Fruit fly (Drosophila melanogaster) whole organism, embryonic: ENCODE results near the gene ssp3.

Experiments used
- Adf1 ChIP-seq: fragments of 200-800 bp; sonication (Bioruptor generic); IDR thresholded peaks from 2 replicates; pipeline ENCODE4 v1.3.6; 2022; ENCODE audit warnings: missing biosample characterization, missing genetic modification characterization
- Aef1 ChIP-seq: fragments of 200-800 bp; sonication (Bioruptor generic); IDR thresholded peaks from 3 replicates; pipeline ENCODE4 v1.3.6; 2022; ENCODE audit warnings: missing biosample characterization, missing genetic modification characterization
- Asciz ChIP-seq: fragments of 200-800 bp; sonication (Bioruptor generic); optimal IDR thresholded peaks from 2 replicates; lab custom pipeline; 2017; ENCODE audit warnings: missing biosample characterization, mild to moderate bottlenecking, missing genetic modification characterization, missing genetic modification reagents
- Atf3 ChIP-seq: fragments of 200-800 bp; sonication (Bioruptor generic); optimal IDR thresholded peaks from 3 replicates; lab custom pipeline; 2016; ENCODE audit warnings: missing biosample characterization, missing genetic modification characterization
- BEAF-32 ChIP-seq: fragments of 200-800 bp; sonication (Bioruptor generic); optimal IDR thresholded peaks from 3 replicates; lab custom pipeline; 2017; ENCODE audit warnings: missing biosample characterization, missing genetic modification characterization, mild to moderate bottlenecking, moderate library complexity, missing genetic modification reagents
- CG12659 ChIP-seq: fragments of 200-800 bp; sonication (Bioruptor generic); optimal IDR thresholded peaks from 3 replicates; lab custom pipeline; 2017; ENCODE audit warnings: mild to moderate bottlenecking, missing biosample characterization, missing genetic modification reagents, missing genetic modification characterization
- CG12942 ChIP-seq: fragments of 200-800 bp; sonication (Bioruptor generic); optimal IDR thresholded peaks from 3 replicates; lab custom pipeline; 2016; ENCODE audit warnings: missing biosample characterization, missing genetic modification characterization
- CG13775 ChIP-seq: fragments of 200-800 bp; sonication (Bioruptor generic); optimal IDR thresholded peaks from 3 replicates; lab custom pipeline; 2017; ENCODE audit warnings: missing biosample characterization, mild to moderate bottlenecking, missing genetic modification characterization
- CG17385 ChIP-seq: fragments of 200-800 bp; sonication (Bioruptor generic); optimal IDR thresholded peaks from 3 replicates; lab custom pipeline; 2018; ENCODE audit warnings: missing biosample characterization, mild to moderate bottlenecking, missing genetic modification characterization
- CG18476 ChIP-seq: fragments of 200-800 bp; sonication (Bioruptor generic); optimal IDR thresholded peaks from 2 replicates; lab custom pipeline; 2016; ENCODE audit warnings: missing biosample characterization, mild to moderate bottlenecking, missing genetic modification characterization
- CG18619 ChIP-seq: fragments of 200-800 bp; sonication (Bioruptor generic); optimal IDR thresholded peaks from 3 replicates; lab custom pipeline; 2017; ENCODE audit warnings: missing biosample characterization, mild to moderate bottlenecking, missing genetic modification characterization
- CG31441 ChIP-seq: fragments of 200-800 bp; sonication (Bioruptor generic); IDR thresholded peaks from 2 replicates; pipeline ENCODE4 v1.3.6; 2022; ENCODE audit warnings: missing biosample characterization, missing genetic modification characterization
- CG33213 ChIP-seq: fragments of 200-800 bp; sonication (Bioruptor generic); optimal IDR thresholded peaks from 3 replicates; lab custom pipeline; 2016; ENCODE audit warnings: missing biosample characterization, missing genetic modification characterization
- CG3726 ChIP-seq: fragments of 200-800 bp; sonication (Bioruptor generic); IDR thresholded peaks from 3 replicates; pipeline ENCODE4, ENCODE4 v1.3.6; 2022; ENCODE audit warnings: missing biosample characterization, missing genetic modification characterization
- CG6254 ChIP-seq: fragments of 200-800 bp; sonication (Bioruptor generic); optimal IDR thresholded peaks from 3 replicates; lab custom pipeline; 2017; ENCODE audit warnings: mild to moderate bottlenecking, missing biosample characterization, missing genetic modification reagents, missing genetic modification characterization
- CG6272 ChIP-seq: fragments of 200-800 bp; sonication (Bioruptor generic); IDR thresholded peaks from 2 replicates; pipeline ENCODE4 v1.3.6; 2022; ENCODE audit warnings: missing biosample characterization, missing genetic modification characterization
- CG6791 ChIP-seq: fragments of 200-800 bp; sonication (Bioruptor generic); IDR thresholded peaks from 3 replicates; pipeline ENCODE4 v1.3.6; 2022; ENCODE audit warnings: missing biosample characterization, missing genetic modification characterization; ENCODE audit not compliant: partially characterized antibody
- CG6854 ChIP-seq: fragments of 200-800 bp; sonication (Bioruptor generic); optimal IDR thresholded peaks from 3 replicates; lab custom pipeline; 2017; ENCODE audit warnings: missing biosample characterization, mild to moderate bottlenecking, missing genetic modification characterization
- CG7745 ChIP-seq: fragments of 200-800 bp; sonication (Bioruptor generic); optimal IDR thresholded peaks from 2 replicates; lab custom pipeline; 2018; ENCODE audit warnings: missing biosample characterization, mild to moderate bottlenecking, missing genetic modification characterization, moderate library complexity
- CG8388 ChIP-seq: fragments of 200-800 bp; sonication (Bioruptor generic); optimal IDR thresholded peaks from 2 replicates; lab custom pipeline; 2019; ENCODE audit warnings: missing biosample characterization, mild to moderate bottlenecking, missing genetic modification characterization, moderate library complexity
- CG9437 ChIP-seq: fragments of 200-800 bp; sonication (Bioruptor generic); optimal IDR thresholded peaks from 2 replicates; lab custom pipeline; 2018; ENCODE audit warnings: missing biosample characterization, mild to moderate bottlenecking, missing genetic modification characterization
- D19A ChIP-seq: fragments of 200-800 bp; optimal IDR thresholded peaks from 3 replicates; lab custom pipeline; 2019; ENCODE audit warnings: missing biosample characterization, mild to moderate bottlenecking, missing genetic modification characterization, moderate library complexity
- Dp ChIP-seq: fragments of 200-800 bp; sonication (Bioruptor generic); optimal IDR thresholded peaks from 2 replicates; lab custom pipeline; 2018; ENCODE audit warnings: missing biosample characterization, mild to moderate bottlenecking, missing genetic modification characterization, moderate library complexity
- Drgx ChIP-seq: fragments of 200-800 bp; sonication (Bioruptor generic); IDR thresholded peaks from 2 replicates; pipeline ENCODE4 v1.3.6; 2022; ENCODE audit warnings: missing biosample characterization, missing genetic modification characterization
- HmgD ChIP-seq: fragments of 200-800 bp; sonication (Bioruptor generic); optimal IDR thresholded peaks from 3 replicates; lab custom pipeline; 2016; ENCODE audit warnings: missing biosample characterization, missing genetic modification characterization
- HmgZ ChIP-seq: fragments of 200-800 bp; sonication (Bioruptor generic); optimal IDR thresholded peaks from 2 replicates; lab custom pipeline; 2018; ENCODE audit warnings: missing biosample characterization, mild to moderate bottlenecking, missing genetic modification characterization
- Hmr ChIP-seq: fragments of 200-800 bp; sonication (Bioruptor generic); optimal IDR thresholded peaks from 3 replicates; lab custom pipeline; 2017; ENCODE audit warnings: mild to moderate bottlenecking, missing biosample characterization, missing genetic modification reagents, missing genetic modification characterization
- Jarid2 ChIP-seq: fragments of 200-800 bp; sonication (Bioruptor generic); optimal IDR thresholded peaks from 3 replicates; lab custom pipeline; 2017; ENCODE audit warnings: mild to moderate bottlenecking, missing biosample characterization, missing genetic modification reagents, missing genetic modification characterization
- Kr ChIP-seq: fragments of 200-800 bp; sonication (Bioruptor generic); optimal IDR thresholded peaks from 2 replicates; lab custom pipeline; 2017; ENCODE audit warnings: missing biosample characterization, mild to moderate bottlenecking, missing genetic modification characterization
- NC2α ChIP-seq: fragments of 200-800 bp; sonication (Bioruptor generic); optimal IDR thresholded peaks from 2 replicates; lab custom pipeline; 2016; ENCODE audit warnings: missing biosample characterization, missing genetic modification characterization
- NC2β ChIP-seq: fragments of 200-800 bp; sonication (Bioruptor generic); optimal IDR thresholded peaks from 2 replicates; lab custom pipeline; 2016; ENCODE audit warnings: missing biosample characterization, missing genetic modification characterization
- PHDP ChIP-seq: fragments of 200-800 bp; sonication (Bioruptor generic); optimal IDR thresholded peaks from 3 replicates; lab custom pipeline; 2018; ENCODE audit warnings: missing biosample characterization, mild to moderate bottlenecking, missing genetic modification characterization, moderate library complexity
- Stat92E ChIP-seq, 3 experiments: fragments of >200 bp in 2 of 3; fragments of 200-800 bp in 1 of 3; sonication (Bioruptor generic) in 1 of 3; optimal IDR thresholded peaks; 2 replicates each; lab custom pipeline; 2017 to 2019; ENCODE audit warnings: missing biosample characterization in 3 of 3, missing genetic modification characterization in 3 of 3, mild to moderate bottlenecking in 1 of 3, moderate library complexity in 1 of 3
- Xrp1 ChIP-seq: fragments of 200-800 bp; sonication (Bioruptor generic); IDR thresholded peaks from 2 replicates; pipeline ENCODE4 v1.3.6; 2022; ENCODE audit warnings: missing biosample characterization, missing genetic modification characterization
- ab ChIP-seq: fragments of 200-800 bp; sonication (Bioruptor generic); optimal IDR thresholded peaks from 2 replicates; lab custom pipeline; 2016; ENCODE audit warnings: missing biosample characterization, missing genetic modification characterization
- caup ChIP-seq: fragments of 200-800 bp; sonication (Bioruptor generic); optimal IDR thresholded peaks from 3 replicates; lab custom pipeline; 2017; ENCODE audit warnings: missing biosample characterization, mild to moderate bottlenecking, missing genetic modification characterization, moderate library complexity; ENCODE audit not compliant: severe bottlenecking
- dm ChIP-seq: fragments of 200-800 bp; sonication (Bioruptor generic); optimal IDR thresholded peaks from 3 replicates; lab custom pipeline; 2016; ENCODE audit warnings: missing biosample characterization, missing genetic modification characterization
- klu ChIP-seq: fragments of 200-800 bp; sonication (Bioruptor generic); IDR thresholded peaks from 2 replicates; pipeline ENCODE4 v1.3.6; 2022; ENCODE audit warnings: missing biosample characterization, missing genetic modification characterization
- lab ChIP-seq: fragments of 200-800 bp; sonication (Bioruptor generic); optimal IDR thresholded peaks from 3 replicates; lab custom pipeline; 2017; ENCODE audit warnings: missing biosample characterization, missing genetic modification characterization, mild to moderate bottlenecking, moderate library complexity, missing genetic modification reagents
- lola ChIP-seq, 3 experiments: fragments of >200 bp in 2 of 3; fragments of 200-800 bp in 1 of 3; sonication (Bioruptor generic) in 1 of 3; optimal IDR thresholded peaks; 2 replicates each; lab custom pipeline; 2017 to 2019; ENCODE audit warnings: missing biosample characterization in 3 of 3, missing genetic modification characterization in 3 of 3, mild to moderate bottlenecking in 1 of 3, moderate library complexity in 1 of 3
- luna ChIP-seq: fragments of 200-800 bp; sonication (Bioruptor generic); optimal IDR thresholded peaks from 2 replicates; lab custom pipeline; 2016; ENCODE audit warnings: missing biosample characterization, missing genetic modification characterization
- org-1 ChIP-seq: fragments of 200-800 bp; sonication (Bioruptor generic); optimal IDR thresholded peaks from 2 replicates; lab custom pipeline; 2017; ENCODE audit warnings: missing biosample characterization, missing genetic modification characterization
- pros ChIP-seq: fragments of 200-800 bp; sonication (Bioruptor generic); optimal IDR thresholded peaks from 3 replicates; lab custom pipeline; 2019; ENCODE audit warnings: missing biosample characterization, mild to moderate bottlenecking, missing genetic modification characterization, moderate library complexity
- ro ChIP-seq: fragments of 200-800 bp; sonication (Bioruptor generic); IDR thresholded peaks from 2 replicates; pipeline ENCODE4 v1.3.6; 2022; ENCODE audit warnings: missing biosample characterization, missing genetic modification characterization
- sc ChIP-seq, 3 experiments: fragments of >200 bp in 2 of 3; fragments of 200-800 bp in 1 of 3; sonication (Bioruptor generic) in 1 of 3; optimal IDR thresholded peaks; 2 replicates in 2 of 3; 3 replicates in 1 of 3; lab custom pipeline; 2017; ENCODE audit warnings: mild to moderate bottlenecking in 1 of 3, missing biosample characterization in 1 of 3, missing genetic modification characterization in 1 of 3, missing genetic modification reagents in 1 of 3
- stwl ChIP-seq: fragments of 200-800 bp; sonication (Bioruptor generic); optimal IDR thresholded peaks from 3 replicates; lab custom pipeline; 2018; ENCODE audit warnings: missing biosample characterization, mild to moderate bottlenecking, missing genetic modification characterization, moderate library complexity
- zen2 ChIP-seq: fragments of 200-800 bp; sonication (Bioruptor generic); IDR thresholded peaks from 3 replicates; pipeline ENCODE4 v1.3.6; 2022; ENCODE audit warnings: missing biosample characterization, missing genetic modification characterization; ENCODE audit not compliant: partially characterized antibody

Gene ssp3

DNA sequence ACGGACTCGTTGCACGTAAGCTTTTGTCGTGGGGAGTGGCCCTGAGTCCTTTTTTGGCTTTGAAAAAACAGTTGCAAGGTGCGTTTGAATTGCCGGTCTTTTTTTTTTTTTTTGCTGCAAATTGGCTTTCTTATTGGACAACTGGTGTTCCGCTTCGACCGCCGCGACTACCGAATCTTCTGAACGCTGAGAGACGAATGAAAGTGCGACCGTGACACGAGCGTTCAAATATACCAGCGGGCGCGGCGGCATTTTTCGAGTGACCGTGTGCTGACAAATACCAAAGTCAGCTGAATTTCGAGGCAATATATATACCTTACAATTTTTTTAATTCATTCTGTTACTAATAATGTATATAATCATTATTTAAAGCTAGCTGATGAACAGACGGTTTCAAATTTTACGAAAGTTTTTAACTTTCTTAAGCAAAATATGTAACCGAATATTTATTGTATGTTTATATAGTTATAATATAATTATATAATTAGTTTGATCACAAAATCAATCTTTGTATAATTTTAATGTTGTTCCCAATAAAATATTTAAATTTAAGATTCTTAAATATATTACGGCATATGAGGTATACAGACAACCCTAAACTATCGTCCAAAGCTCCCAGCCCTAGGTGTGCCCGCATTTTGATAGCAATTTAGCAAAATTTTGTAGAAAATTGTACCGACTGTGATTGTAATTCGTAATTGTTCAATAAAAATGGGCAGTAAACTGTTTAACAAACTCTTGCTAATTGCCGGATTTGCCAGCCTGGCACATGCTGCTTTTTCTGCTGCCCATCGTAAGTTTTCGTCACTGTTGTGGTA lies 43.5 kb upstream of the ssp3 start, which contains the start of the genes Swip-1 and EMC5 (continued):
- TF ChIP-seq CG6854 (GFP tag; lab: Kevin White, UChicago): no peak
- TF ChIP-seq CG31441 (GFP tag; lab: Robert Waterston, UW): peak; percentile 83
- TF ChIP-seq CG6272 (GFP tag; lab: Robert Waterston, UW): peak; percentile 51
- peak; percentile 82 for TF ChIP-seq CG12659 (GFP tag; lab: Kevin White, UChicago)
- no peak for TF ChIP-seq luna (GFP tag; lab: Kevin White, UChicago)
- TF ChIP-seq Jarid2 (GFP tag; lab: Kevin White, UChicago): peak; percentile 87
- TF ChIP-seq CG9437 (GFP tag; lab: Kevin White, UChicago): peak; percentile 58
- no peak for TF ChIP-seq CG7745 (tag; lab: Kevin White, UChicago)
- TF ChIP-seq CG33213 (GFP tag; lab: Kevin White, UChicago): no peak
- TF ChIP-seq CG12942 (GFP tag; lab: Kevin White, UChicago): peak; percentile 50
- no peak for TF ChIP-seq CG3726 (GFP tag; lab: Robert Waterston, UW)
- peak in 1 of 3 experiments; percentile 72 for TF ChIP-seq lola (GFP tag; optimal IDR thresholded peaks at IDR 0.05; lab: Kevin White, UChicago)
- TF ChIP-seq Asciz (GFP tag; lab: Kevin White, UChicago): no peak
- no peak for TF ChIP-seq Atf3 (GFP tag; lab: Kevin White, UChicago)
- peak; percentile 58 for TF ChIP-seq Hmr (GFP tag; lab: Kevin White, UChicago)
- peak; percentile 27 for TF ChIP-seq stwl
- peak; percentile 55 for TF ChIP-seq D19A (tag; lab: Kevin White, UChicago)
- TF ChIP-seq CG18476 (GFP tag; lab: Kevin White, UChicago): no peak
- TF ChIP-seq zen2 (GFP tag; lab: Robert Waterston, UW): 0 out of 3 replicates have a peak, but pooled peaks have one; percentile 16
- TF ChIP-seq Stat92E (GFP tag; optimal IDR thresholded peaks at IDR 0.05; lab: Kevin White, UChicago): no peak
- TF ChIP-seq Adf1 (GFP tag; lab: Robert Waterston, UW): no peak
- TF ChIP-seq CG8388 (GFP tag; lab: Kevin White, UChicago): peak; percentile 62
- TF ChIP-seq CG6791: peak; percentile 58; the same call in 2 of the 3 replicates
- TF ChIP-seq Kr (GFP tag; lab: Kevin White, UChicago): no peak
- TF ChIP-seq Xrp1 (GFP tag; lab: Robert Waterston, UW): peak; percentile 57
- peak; percentile 27 for TF ChIP-seq caup
- peak; percentile 19 for TF ChIP-seq CG6254 (GFP tag; lab: Kevin White, UChicago)
- TF ChIP-seq HmgD (GFP tag; lab: Kevin White, UChicago): peak; percentile 30
- TF ChIP-seq Dp (GFP tag; lab: Kevin White, UChicago): peak; percentile 64
- TF ChIP-seq ab (GFP tag; lab: Kevin White, UChicago): no peak
- no peak for TF ChIP-seq pros (GFP tag; lab: Kevin White, UChicago)
- TF ChIP-seq klu (GFP tag; lab: Robert Waterston, UW): peak; percentile 49; the same call in 1 of the 2 replicates
- peak; percentile 74 for TF ChIP-seq BEAF-32 (GFP tag; lab: Kevin White, UChicago)
- peak; percentile 58; the same call in 2 of the 3 replicates for TF ChIP-seq Aef1
- no peak for TF ChIP-seq ro (GFP tag; lab: Robert Waterston, UW)
- peak; percentile 28 for TF ChIP-seq HmgZ (tag; lab: Kevin White, UChicago)
- TF ChIP-seq org-1 (GFP tag; lab: Kevin White, UChicago): no peak
- TF ChIP-seq CG18619 (GFP tag; lab: Kevin White, UChicago): peak; percentile 52
- TF ChIP-seq Drgx (GFP tag; lab: Robert Waterston, UW): no peak
- TF ChIP-seq NC2β: no peak
- TF ChIP-seq lab (GFP tag; lab: Kevin White, UChicago): peak; percentile 20
- TF ChIP-seq NC2α (GFP tag; lab: Kevin White, UChicago): peak; percentile 13
- TF ChIP-seq CG13775 (GFP tag; lab: Kevin White, UChicago): peak; percentile 76
- TF ChIP-seq sc (optimal IDR thresholded peaks at IDR 0.05; lab: Kevin White, UChicago): no peak
- TF ChIP-seq sc (GFP tag; optimal IDR thresholded peaks at IDR 0.05; lab: Kevin White, UChicago): peak; percentile 7
- TF ChIP-seq PHDP (tag; lab: Kevin White, UChicago): peak; percentile 62
- peak; percentile 30 for TF ChIP-seq CG17385
- TF ChIP-seq dm (GFP tag; lab: Kevin White, UChicago): peak; percentile 4
